Fruit fly (Drosophila melanogaster): Measurements from ENCODE around the gene CG10866.

The CG10866 gene

dm6 chr3L:3928943-3929785, 8.6 kb downstream of the CG10866 start:
- no peak for TF ChIP-seq CG13204 (GFP tag; optimal IDR thresholded peaks at IDR 0.05)
- no peak for TF ChIP-seq rn (GFP tag; IDR thresholded peaks at IDR 0.05)
- no peak for TF ChIP-seq CG14655 (GFP tag; optimal IDR thresholded peaks at IDR 0.05)
- TF ChIP-seq fd96Ca (GFP tag; IDR thresholded peaks at IDR 0.05), result no peak

DNA sequence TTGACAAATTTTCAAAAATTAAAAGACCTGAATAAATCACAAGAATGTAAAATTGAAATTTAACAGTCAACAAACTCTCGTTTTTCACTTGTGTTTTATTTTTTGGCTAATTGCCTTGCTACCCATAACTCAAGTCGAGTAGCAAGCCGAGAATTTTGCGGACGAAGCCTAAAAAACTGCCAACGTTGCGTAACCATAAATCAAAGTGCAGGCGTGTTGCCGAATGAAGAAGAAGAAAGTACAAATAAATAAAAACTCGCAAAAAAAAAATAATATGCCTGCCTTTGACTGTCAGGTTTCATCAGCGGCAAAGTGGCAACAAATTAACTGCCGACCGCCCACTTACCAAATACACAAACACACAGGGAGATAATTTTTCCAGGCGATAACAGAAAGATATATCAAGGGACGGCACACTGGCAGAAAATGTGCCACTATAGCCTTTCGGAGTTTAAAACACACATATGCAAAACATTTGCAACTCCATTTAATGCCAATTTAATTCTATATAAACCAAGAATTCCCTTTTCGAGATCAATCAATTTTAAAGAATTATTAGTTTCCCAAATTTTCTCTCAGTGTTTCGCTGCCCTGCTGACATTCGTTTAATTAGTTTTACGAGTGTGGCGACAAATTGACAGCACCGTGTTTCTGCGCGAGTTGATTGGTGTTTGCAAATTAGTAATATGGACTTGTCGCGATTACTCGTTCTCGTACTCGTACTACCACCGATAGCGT, 9.4 kb downstream of the CG10866 start:
- peak; percentile 30; the same call in 1 of the 2 replicates for TF ChIP-seq CG32121 (GFP tag; IDR thresholded peaks at IDR 0.05)
- peak; percentile 72 for TF ChIP-seq Pif1B (GFP tag; optimal IDR thresholded peaks at IDR 0.05)
- peak; percentile 55 for TF ChIP-seq CG14655 (GFP tag; optimal IDR thresholded peaks at IDR 0.05)
- peak; percentile 74 for TF ChIP-seq Ets98B (GFP tag; IDR thresholded peaks at IDR 0.05)
- TF ChIP-seq CG10348 (GFP tag; IDR thresholded peaks at IDR 0.05), result peak; percentile 43; the same call in 1 of the 2 replicates
- peak; percentile 73 for TF ChIP-seq Pif1A (GFP tag; optimal IDR thresholded peaks at IDR 0.05)
- no peak for TF ChIP-seq CG9948 (tag; optimal IDR thresholded peaks at IDR 0.05)
- TF ChIP-seq CG15710 (tag; optimal IDR thresholded peaks at IDR 0.05), result peak; percentile 77
- TF ChIP-seq CG4496 (GFP tag; IDR thresholded peaks at IDR 0.05), result peak; percentile 69
- no peak for TF ChIP-seq D1 (tag; optimal IDR thresholded peaks at IDR 0.05)
- no peak for TF ChIP-seq gl (tag; optimal IDR thresholded peaks at IDR 0.05)
- no peak for TF ChIP-seq EcR (GFP tag; optimal IDR thresholded peaks at IDR 0.05)
- peak; percentile 50 for TF ChIP-seq CG17806 (tag; optimal IDR thresholded peaks at IDR 0.05)
- peak; percentile 54 for TF ChIP-seq CG34367 (tag; optimal IDR thresholded peaks at IDR 0.05)
- peak; percentile 75 for TF ChIP-seq CG8159 (tag; optimal IDR thresholded peaks at IDR 0.05)
- TF ChIP-seq fd96Ca (GFP tag; IDR thresholded peaks at IDR 0.05), result peak; percentile 75
- peak; percentile 82 for TF ChIP-seq Snoo (tag; optimal IDR thresholded peaks at IDR 0.05)
- no peak for TF ChIP-seq CG13204 (GFP tag; optimal IDR thresholded peaks at IDR 0.05)
- TF ChIP-seq CG8301 (tag; optimal IDR thresholded peaks at IDR 0.05), result peak; percentile 29
- peak; percentile 82 for TF ChIP-seq CG12605 (GFP tag; IDR thresholded peaks at IDR 0.05)
- TF ChIP-seq rn (GFP tag; IDR thresholded peaks at IDR 0.05), result no peak

dm6 chr3L:3927462-3927861, 10.3 kb downstream of the CG10866 start:
- TF ChIP-seq Ets98B (GFP tag; IDR thresholded peaks at IDR 0.05) (no peak), CG13204 (GFP tag; optimal IDR thresholded peaks at IDR 0.05) (no peak), CG17806 (tag; optimal IDR thresholded peaks at IDR 0.05) (no peak), CG4496 (GFP tag; IDR thresholded peaks at IDR 0.05) (no peak), CG8159 (tag; optimal IDR thresholded peaks at IDR 0.05) (no peak)

DNA sequence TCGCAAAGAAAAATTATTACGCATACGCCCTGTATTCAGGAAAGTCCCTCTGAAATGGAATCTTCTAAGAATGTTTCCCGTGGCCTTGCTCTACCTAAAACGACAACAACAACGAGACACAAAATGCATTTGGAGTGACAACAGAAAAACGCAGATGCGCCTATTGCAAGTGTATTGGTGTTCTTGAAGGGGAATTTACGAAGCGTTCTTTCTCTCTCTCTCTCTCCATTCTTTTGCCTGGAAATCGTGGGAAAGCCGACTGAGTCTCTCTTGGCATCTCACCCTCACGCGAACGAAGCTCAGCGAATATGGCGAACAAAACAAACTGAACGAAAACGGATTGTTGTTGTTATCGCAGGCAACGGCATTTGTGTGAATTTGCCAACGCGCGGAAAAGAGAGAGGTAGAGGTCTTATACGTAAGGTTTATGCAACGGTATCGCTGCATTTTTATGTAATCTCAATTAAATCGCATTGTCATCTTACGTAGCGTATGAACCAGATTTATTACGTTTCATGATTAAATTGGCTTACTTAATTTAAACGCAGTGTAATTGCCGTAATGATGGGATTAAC, 11.5 kb downstream of the CG10866 start:
- TF ChIP-seq Ets98B (GFP tag; IDR thresholded peaks at IDR 0.05) (no peak), CG4496 (GFP tag; IDR thresholded peaks at IDR 0.05) (no peak), Pif1A (GFP tag; optimal IDR thresholded peaks at IDR 0.05) (no peak), Pif1B (GFP tag; optimal IDR thresholded peaks at IDR 0.05) (no peak)

dm6 chr3L:3925487-3925886, 12.3 kb downstream of the CG10866 start:
- TF ChIP-seq EcR (GFP tag; optimal IDR thresholded peaks at IDR 0.05), result no peak
- no peak for TF ChIP-seq CG10348 (GFP tag; IDR thresholded peaks at IDR 0.05)

DNA sequence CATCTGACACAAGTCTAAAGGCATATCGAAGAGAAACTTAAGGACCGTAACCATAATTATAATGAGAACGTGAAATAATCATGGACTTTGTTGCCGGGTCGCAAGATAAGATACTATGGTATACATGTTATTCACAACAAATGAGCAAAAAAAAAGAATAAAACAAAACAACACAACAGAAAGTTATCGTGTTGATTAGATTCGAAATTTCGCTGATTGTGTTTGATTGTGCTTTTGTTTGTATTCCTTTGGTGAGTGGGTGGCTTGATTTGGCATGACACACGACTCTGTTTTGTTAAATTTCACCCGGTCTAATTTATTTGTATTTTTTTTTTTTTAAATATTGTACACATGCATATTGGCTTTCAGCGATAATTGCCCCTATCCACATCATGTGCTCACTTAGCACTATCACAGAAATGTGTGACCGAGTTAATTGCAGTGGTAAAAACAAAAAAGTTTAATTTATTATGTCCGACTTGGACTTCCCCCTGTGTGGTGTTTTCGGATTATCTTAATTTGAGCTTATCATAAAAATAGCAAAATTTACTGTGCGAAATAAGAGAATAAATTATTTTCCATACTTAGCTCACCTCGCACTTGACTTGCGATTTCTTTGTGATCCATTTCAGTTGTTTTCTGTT, 14.0 kb downstream of the CG10866 start:
- no peak for TF ChIP-seq CG9948 (tag; optimal IDR thresholded peaks at IDR 0.05)
- no peak for TF ChIP-seq CG14655 (GFP tag; optimal IDR thresholded peaks at IDR 0.05)
- TF ChIP-seq CG10348 (GFP tag; IDR thresholded peaks at IDR 0.05), result no peak
- TF ChIP-seq CG32121 (GFP tag; IDR thresholded peaks at IDR 0.05), result no peak
- no peak for TF ChIP-seq CG4496 (GFP tag; IDR thresholded peaks at IDR 0.05)
- TF ChIP-seq D1 (tag; optimal IDR thresholded peaks at IDR 0.05), result no peak
- no peak for TF ChIP-seq Pif1B (GFP tag; optimal IDR thresholded peaks at IDR 0.05)
- no peak for TF ChIP-seq fd96Ca (GFP tag; IDR thresholded peaks at IDR 0.05)
